Worm (Caenorhabditis elegans): ENCODE data around the gene F59B2.8.
A peak's percentile ranks its signal among the peaks of the same experiment; 100 is the strongest.
"Not testable (repeated sequence)": the region's sequence is repeated elsewhere in the genome, so short reads cannot be mapped to it uniquely, and the experiment has no call there.

F59B2.8 gene

DNA sequence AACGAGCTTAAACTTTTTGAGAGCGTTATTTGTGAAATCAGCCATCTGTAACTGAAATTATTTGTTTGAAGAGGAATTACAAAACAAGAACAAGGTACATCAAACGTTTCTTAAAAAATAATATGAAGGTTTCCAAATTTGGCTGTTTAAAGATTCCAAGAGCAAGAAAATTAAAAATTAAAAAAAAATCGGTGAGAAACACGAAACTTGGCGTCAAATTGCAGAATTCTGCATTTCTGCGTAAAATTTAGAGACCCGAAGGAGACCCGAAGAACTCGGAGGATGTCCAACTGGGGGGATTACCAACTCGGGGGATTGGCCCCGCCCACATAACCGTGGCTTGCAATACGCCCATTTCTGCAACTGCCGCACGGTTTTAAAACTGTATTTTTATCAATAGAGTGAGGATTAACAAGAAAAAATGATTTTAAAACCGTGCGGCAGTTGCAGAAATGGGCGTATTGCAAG is 4.1 kb downstream of the F59B2.8 start, which contains the start of gene rab-6.1:
Gene rab-6.1 (minus strand): TSS at position 51 of the 468 bp plus-strand sequence.
- TF ChIP-seq mxl-2 (GFP tag; conservative IDR thresholded peaks at IDR 0.05); F49E8.2 (tag; optimal IDR thresholded peaks at IDR 0.05; ENCODE audit: borderline replicate concordance); lin-38 (GFP tag; IDR thresholded peaks at IDR 0.05): not testable (repeated sequence)

DNA sequence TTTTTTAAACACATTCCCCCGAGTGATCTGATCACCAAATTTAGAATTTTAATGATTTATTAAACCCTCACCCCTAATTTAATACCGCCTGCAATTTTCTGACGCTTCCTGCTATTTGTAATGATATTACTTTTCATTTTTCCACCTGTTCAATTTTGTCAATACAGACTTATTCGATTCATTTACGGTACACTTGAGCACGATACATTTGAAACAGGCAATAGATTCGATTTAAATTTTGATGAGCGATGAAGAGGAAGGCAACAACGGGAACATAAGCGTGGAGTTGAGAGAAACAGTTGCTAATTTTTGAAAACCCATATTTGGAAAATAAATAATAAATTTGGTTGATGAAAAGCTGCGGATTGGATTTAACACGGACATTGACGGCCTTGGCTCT is 5.3 kb downstream of the F59B2.8 start:
- no peak for TF ChIP-seq ceh-20 (GFP tag; IDR thresholded peaks at IDR 0.05)
- TF ChIP-seq mdl-1 (tag; optimal IDR thresholded peaks at IDR 0.05) = no peak
- TF ChIP-seq aha-1 (tag) = peak; percentile 1

DNA sequence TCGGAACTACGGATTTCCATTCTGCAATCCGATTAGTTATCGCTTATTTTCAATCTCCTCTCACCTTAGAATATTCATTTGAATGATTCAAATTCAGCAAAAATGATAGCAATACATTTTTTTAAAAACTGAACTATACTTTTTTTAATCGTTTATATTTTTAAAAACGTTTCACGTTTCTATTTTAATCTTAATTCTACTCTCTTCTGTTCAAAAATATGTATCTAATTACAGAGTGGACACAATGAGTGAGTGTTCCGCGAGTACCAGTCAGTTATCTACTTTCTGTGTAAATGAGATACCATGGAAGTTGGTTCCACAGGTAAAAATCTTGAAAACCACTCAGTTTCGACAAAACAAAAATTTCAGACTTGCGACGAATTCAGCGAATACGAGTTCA is 7.5 kb downstream of the F59B2.8 start, which contains the start of the genes F59B2.15 and zif-1:
Gene F59B2.15 (minus strand): TSS at position 101 of the 400 bp plus-strand sequence.
Gene zif-1 (plus strand): TSS at position 235 of the 400 bp plus-strand sequence.
- TF ChIP-seq nhr-28 (tag; optimal IDR thresholded peaks at IDR 0.05) = no peak
- no peak for TF ChIP-seq madf-9 (GFP tag; conservative IDR thresholded peaks at IDR 0.05)
- no peak for TF ChIP-seq madf-5 (GFP tag; IDR thresholded peaks at IDR 0.05)
- TF ChIP-seq ceh-82 (tag; optimal IDR thresholded peaks at IDR 0.05) = no peak
- no peak for TF ChIP-seq nhr-77 (tag; optimal IDR thresholded peaks at IDR 0.05)
- TF ChIP-seq nhr-42 (GFP tag; IDR thresholded peaks at IDR 0.05) = no peak
- no peak for TF ChIP-seq nhr-11 (tag; optimal IDR thresholded peaks at IDR 0.05)

ce11 chrIII:9001899-9002298 is 8.1 kb downstream of the F59B2.8 start, which contains the start of gene rpn-6.2:
Gene rpn-6.2 (minus strand): TSS chrIII:9001999.
- TF ChIP-seq ceh-32 (tag; optimal IDR thresholded peaks at IDR 0.05; ENCODE audit: poor library complexity) = no peak
- TF ChIP-seq pqm-1 (tag; optimal IDR thresholded peaks at IDR 0.05) = no peak
- TF ChIP-seq lim-7 (GFP tag; IDR thresholded peaks at IDR 0.05) = no peak
- TF ChIP-seq daf-16 (GFP tag; optimal IDR thresholded peaks at IDR 0.05) = no peak
- TF ChIP-seq daf-16 (tag; optimal IDR thresholded peaks at IDR 0.05) = no peak
- TF ChIP-seq zip-2 (tag; optimal IDR thresholded peaks at IDR 0.05) = no peak
- no peak for TF ChIP-seq hmg-1.1 (GFP tag; IDR thresholded peaks at IDR 0.05)

DNA sequence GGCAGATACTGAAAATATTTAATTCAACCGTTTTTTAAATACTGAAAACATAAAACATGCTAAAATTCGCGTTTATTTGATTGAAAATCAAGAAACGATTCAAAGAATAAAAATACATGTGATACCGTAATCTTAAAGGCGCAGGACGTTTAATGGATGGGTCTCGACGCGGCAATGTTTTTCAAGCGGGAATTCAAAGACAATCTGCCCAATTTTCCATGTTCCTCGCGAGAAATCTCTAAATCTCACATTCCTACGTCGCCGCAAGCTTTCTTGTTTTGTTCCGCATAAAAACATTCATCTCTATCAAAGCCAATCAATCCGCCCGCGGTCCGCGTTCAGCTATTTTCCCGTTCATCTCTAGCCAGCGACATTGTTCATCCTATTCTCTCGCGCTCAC is 8.5 kb downstream of the F59B2.8 start:
- TF ChIP-seq lin-38 (GFP tag; IDR thresholded peaks at IDR 0.05) (0 out of 2 replicates have a peak, but pooled peaks have one; percentile 13), ceh-44 (GFP tag; IDR thresholded peaks at IDR 0.05) (no peak), nhr-11 (tag; optimal IDR thresholded peaks at IDR 0.05) (no peak), aha-1 (tag) (peak; percentile 51)

- TF ChIP-seq lin-38 (GFP tag; IDR thresholded peaks at IDR 0.05) (0 out of 2 replicates have a peak, but pooled peaks have one; percentile 6), pqm-1 (tag; optimal IDR thresholded peaks at IDR 0.05) (peak; percentile 35), zip-2 (tag; optimal IDR thresholded peaks at IDR 0.05) (no peak), arid-1 (GFP tag; conservative IDR thresholded peaks at IDR 0.05) (0 out of 2 replicates have a peak, but pooled peaks have one; percentile 25), nhr-6 (tag; optimal IDR thresholded peaks at IDR 0.05) (no peak), aha-1 (tag) (peak; percentile 68), Y5F2A.4 (GFP tag; optimal IDR thresholded peaks at IDR 0.05) (peak; percentile 4)
These were observed 10.5 kb downstream of the F59B2.8 start, which contains the start of gene F59B2.3 for ce11 chrIII:8999508-8999907. Gene F59B2.3 (minus strand): TSS chrIII:8999766.

DNA sequence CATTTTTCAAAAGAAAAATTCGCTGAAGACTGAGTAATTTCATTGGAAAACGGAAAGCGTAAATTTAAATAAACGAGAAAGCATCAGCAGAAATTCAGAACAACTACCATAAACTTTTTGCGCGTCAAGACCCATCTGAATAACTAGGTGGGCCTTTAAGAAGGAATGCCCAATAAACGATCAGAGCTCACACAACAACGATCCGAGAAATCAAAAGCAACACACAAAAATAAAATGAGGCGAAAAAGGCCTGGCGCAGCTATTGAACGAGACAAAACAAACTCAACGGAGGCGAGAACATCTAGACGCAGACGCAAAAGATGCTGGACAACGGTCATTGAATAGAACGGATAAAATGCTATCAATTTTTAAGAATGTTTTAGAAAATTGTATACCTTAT is 11.1 kb downstream of the F59B2.8 start:
- TF ChIP-seq gei-8 (GFP tag; optimal IDR thresholded peaks at IDR 0.05) (no peak), unc-62 (GFP tag; optimal IDR thresholded peaks at IDR 0.05 in 1 of 2) (peak in 1 of 2 experiments; percentile 91), unc-62 (tag; optimal IDR thresholded peaks at IDR 0.05) (no peak), dve-1 (tag; optimal IDR thresholded peaks at IDR 0.05; ENCODE audit: insufficient read depth) (peak; percentile 5), nhr-11 (tag; optimal IDR thresholded peaks at IDR 0.05) (no peak), set-16 (GFP tag; IDR thresholded peaks at IDR 0.05) (no peak), aha-1 (tag) (peak; percentile 57)
